Fruit fly (Drosophila melanogaster) whole organism, wandering third instar larva: ENCODE results near the gene crol.

Experiments
- Hr78 ChIP-seq: fragments of >200 bp; optimal IDR thresholded peaks from 2 replicates; lab custom pipeline; 2017; ENCODE audit warnings: missing biosample characterization, missing genetic modification characterization
- pan ChIP-seq: fragments of >200 bp; optimal IDR thresholded peaks from 2 replicates; lab custom pipeline; 2017

DNA sequence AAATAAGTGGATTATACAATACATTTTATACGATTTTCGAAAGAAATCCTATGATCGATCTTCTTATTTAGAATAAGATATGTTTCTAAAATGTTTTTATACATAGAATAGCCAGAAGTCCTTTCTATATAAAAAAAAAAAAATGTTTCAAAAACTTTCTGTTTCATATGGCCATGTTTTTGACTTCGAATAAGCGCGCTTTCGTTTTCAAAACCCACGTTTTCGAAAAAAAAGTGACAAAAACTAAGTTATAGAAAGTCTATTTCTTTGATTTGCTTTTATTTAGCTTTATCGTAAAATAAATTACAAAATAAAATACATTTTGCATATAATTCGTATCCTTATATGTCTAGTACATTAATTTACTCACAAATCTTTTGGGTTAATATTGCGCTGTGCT is 585 bp upstream of the crol start:
- TF ChIP-seq Hr78: no peak
- no peak for TF ChIP-seq pan (lab: Kevin White, UChicago)
